Fruit fly (Drosophila melanogaster): ENCODE measurements around the gene Sfp24F.

DNA sequence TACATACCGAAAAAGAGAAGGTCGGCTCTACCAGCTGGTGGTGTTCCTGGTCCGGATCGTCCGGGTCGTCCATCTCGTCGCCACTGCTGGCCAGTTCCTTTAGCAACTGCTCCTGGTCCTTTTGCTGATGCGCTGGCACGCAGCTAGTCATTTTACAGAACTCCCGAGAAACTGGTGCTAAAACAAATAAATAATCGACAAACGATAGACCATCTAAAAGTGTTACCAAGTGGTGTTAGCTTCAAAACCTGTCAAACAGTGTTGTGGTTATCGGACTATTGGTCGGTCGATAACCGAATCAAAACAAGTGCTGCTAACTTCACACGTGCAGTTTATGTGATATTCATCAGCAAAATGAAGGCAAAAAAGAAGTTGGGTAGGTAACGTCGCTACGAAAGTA, 2.6 kb upstream of the Sfp24F start, which contains the start of the genes morgue and Elp3:
- no peak for TF ChIP-seq CG8478 (optimal IDR thresholded peaks at IDR 0.05)
- TF ChIP-seq CTCF (optimal IDR thresholded peaks at IDR 0.05): no peak

All from S2 (cell line).